Fruit fly (Drosophila melanogaster) whole organism, adult: Measurements from ENCODE around the gene dock.

Experiments
- CG7045 ChIP-seq: fragments of 200-800 bp; sonication (Bioruptor generic); optimal IDR thresholded peaks from 2 replicates; lab custom pipeline; 2017; ENCODE audit warnings: missing biosample characterization, mild to moderate bottlenecking, missing genetic modification characterization
- Clk ChIP-seq: fragments of 200-800 bp; sonication (Bioruptor generic); optimal IDR thresholded peaks from 2 replicates; lab custom pipeline; 2017; ENCODE audit warnings: missing biosample characterization, missing genetic modification characterization
- Crg-1 ChIP-seq: fragments of 200-800 bp; sonication (Bioruptor generic); optimal IDR thresholded peaks from 2 replicates; lab custom pipeline; 2016; ENCODE audit warnings: missing biosample characterization, missing genetic modification characterization
- Mnt ChIP-seq: fragments of 200-800 bp; sonication (Bioruptor generic); optimal IDR thresholded peaks from 2 replicates; lab custom pipeline; 2016; ENCODE audit warnings: missing biosample characterization, mild to moderate bottlenecking, missing genetic modification characterization
- cic ChIP-seq: fragments of 200-800 bp; sonication (Bioruptor generic); optimal IDR thresholded peaks from 2 replicates; lab custom pipeline; 2017; ENCODE audit warnings: missing biosample characterization, mild to moderate bottlenecking, missing genetic modification characterization, moderate library complexity
- cnc ChIP-seq, 2 experiments: fragments of >200 bp; optimal IDR thresholded peaks; 2 replicates each; lab custom pipeline; 2017

DNA sequence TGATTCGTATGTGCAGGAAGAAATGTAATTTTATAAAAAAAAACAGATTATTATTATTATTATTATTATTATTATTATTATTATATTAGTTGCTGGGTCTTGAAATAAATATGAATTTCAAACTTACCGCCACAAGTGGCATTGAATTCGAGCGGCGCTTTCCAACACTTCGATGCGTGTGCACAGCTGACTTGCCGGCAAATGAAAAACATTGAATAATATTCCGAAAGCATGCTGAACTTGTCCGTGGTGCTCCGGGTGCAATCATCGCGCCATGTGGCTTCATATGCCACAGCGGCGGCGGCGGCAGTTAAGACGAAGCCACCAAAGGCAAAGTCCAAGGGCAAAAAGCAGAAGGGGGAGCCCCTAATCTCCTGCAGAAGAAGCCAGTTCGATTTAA lies 14.4 kb upstream of the dock start, which contains the start of gene Dbp21E2:
- TF ChIP-seq cic (GFP tag; lab: Kevin White, UChicago) (no peak), Crg-1 (no peak), Mnt (GFP tag; lab: Kevin White, UChicago) (peak; percentile 2), cnc (optimal IDR thresholded peaks at IDR 0.05; lab: Kevin White, UChicago) (no peak), CG7045 (GFP tag; lab: Kevin White, UChicago) (no peak), Clk (GFP tag; lab: Kevin White, UChicago) (no peak)
